Fruit fly (Drosophila melanogaster) whole organism, embryonic: ENCODE results near the gene fzy.

Experiments
- Adf1 ChIP-seq: fragments of 200-800 bp; sonication (Bioruptor generic); IDR thresholded peaks from 2 replicates; pipeline ENCODE4 v1.3.6; 2022; ENCODE audit warnings: missing biosample characterization, missing genetic modification characterization
- Asciz ChIP-seq: fragments of 200-800 bp; sonication (Bioruptor generic); optimal IDR thresholded peaks from 2 replicates; lab custom pipeline; 2017; ENCODE audit warnings: missing biosample characterization, mild to moderate bottlenecking, missing genetic modification characterization, missing genetic modification reagents
- Awh ChIP-seq: fragments of 200-800 bp; sonication (Bioruptor generic); IDR thresholded peaks from 2 replicates; pipeline ENCODE4, ENCODE4 v1.3.6; 2022; ENCODE audit warnings: missing biosample characterization, missing genetic modification characterization
- CG10147 ChIP-seq: fragments of 200-800 bp; sonication (Bioruptor generic); optimal IDR thresholded peaks from 2 replicates; lab custom pipeline; 2019; ENCODE audit warnings: missing biosample characterization, mild to moderate bottlenecking, missing genetic modification characterization, moderate library complexity
- CG11456 ChIP-seq: fragments of 200-800 bp; sonication (Bioruptor generic); IDR thresholded peaks from 3 replicates; pipeline ENCODE4 v1.3.6; 2022; ENCODE audit warnings: missing biosample characterization, missing genetic modification characterization
- CG12104 ChIP-seq: fragments of 200-800 bp; sonication (Bioruptor generic); optimal IDR thresholded peaks from 3 replicates; lab custom pipeline; 2016; ENCODE audit warnings: missing biosample characterization, missing genetic modification characterization
- CG12155 ChIP-seq: fragments of 200-800 bp; sonication (Bioruptor generic); optimal IDR thresholded peaks from 3 replicates; lab custom pipeline; 2016; ENCODE audit warnings: missing biosample characterization, missing genetic modification characterization
- CG14667 ChIP-seq: fragments of 200-800 bp; sonication (Bioruptor generic); IDR thresholded peaks from 2 replicates; pipeline ENCODE4 v1.3.6; 2022; ENCODE audit warnings: missing biosample characterization, missing genetic modification characterization
- CG14710 ChIP-seq: fragments of 200-800 bp; sonication (Bioruptor generic); optimal IDR thresholded peaks from 3 replicates; lab custom pipeline; 2019; ENCODE audit warnings: missing biosample characterization, mild to moderate bottlenecking, missing genetic modification characterization, moderate library complexity
- CG16863 ChIP-seq: fragments of 200-800 bp; sonication (Bioruptor generic); optimal IDR thresholded peaks from 3 replicates; lab custom pipeline; 2016; ENCODE audit warnings: missing biosample characterization, missing genetic modification characterization
- CG17359 ChIP-seq: fragments of 200-800 bp; sonication (Bioruptor generic); optimal IDR thresholded peaks from 3 replicates; lab custom pipeline; 2018; ENCODE audit warnings: missing biosample characterization, mild to moderate bottlenecking, missing genetic modification characterization, moderate library complexity
- CG17802 ChIP-seq: fragments of 200-800 bp; sonication (Bioruptor generic); optimal IDR thresholded peaks from 2 replicates; lab custom pipeline; 2018; ENCODE audit warnings: missing biosample characterization, mild to moderate bottlenecking, missing genetic modification characterization, moderate library complexity
- CG2202 ChIP-seq: fragments of 200-800 bp; sonication (Bioruptor generic); optimal IDR thresholded peaks from 2 replicates; lab custom pipeline; 2018; ENCODE audit warnings: missing biosample characterization, mild to moderate bottlenecking, missing genetic modification characterization
- CG2678 ChIP-seq: fragments of 200-800 bp; sonication (Bioruptor generic); optimal IDR thresholded peaks from 3 replicates; lab custom pipeline; 2019; ENCODE audit warnings: missing biosample characterization, mild to moderate bottlenecking, missing genetic modification characterization, moderate library complexity
- CG2875 ChIP-seq: fragments of 200-800 bp; sonication (Bioruptor generic); optimal IDR thresholded peaks from 2 replicates; lab custom pipeline; 2017; ENCODE audit warnings: missing biosample characterization, mild to moderate bottlenecking, missing genetic modification characterization, missing genetic modification reagents
- CG30403 ChIP-seq: fragments of 200-800 bp; sonication (Bioruptor generic); optimal IDR thresholded peaks from 3 replicates; lab custom pipeline; 2016; ENCODE audit warnings: missing biosample characterization, missing genetic modification characterization
- CG4424 ChIP-seq: fragments of 200-800 bp; sonication (Bioruptor generic); optimal IDR thresholded peaks from 3 replicates; lab custom pipeline; 2016; ENCODE audit warnings: missing biosample characterization, missing genetic modification characterization
- CG8924 ChIP-seq: fragments of 200-800 bp; optimal IDR thresholded peaks from 3 replicates; lab custom pipeline; 2019; ENCODE audit warnings: missing biosample characterization, mild to moderate bottlenecking, missing genetic modification characterization, moderate library complexity
- CG9817 ChIP-seq: fragments of 200-800 bp; sonication (Bioruptor generic); optimal IDR thresholded peaks from 2 replicates; lab custom pipeline; 2018; ENCODE audit warnings: missing biosample characterization, mild to moderate bottlenecking, missing genetic modification characterization, moderate library complexity
- CG9932 ChIP-seq: fragments of 200-800 bp; sonication (Bioruptor generic); IDR thresholded peaks from 2 replicates; pipeline ENCODE4 v1.3.6; 2022; ENCODE audit warnings: missing biosample characterization, missing genetic modification characterization
- CoRest ChIP-seq: fragments of 200-800 bp; sonication (Bioruptor generic); optimal IDR thresholded peaks from 3 replicates; lab custom pipeline; 2018; ENCODE audit warnings: missing biosample characterization, mild to moderate bottlenecking, missing genetic modification characterization, moderate library complexity
- Dad ChIP-seq: fragments of 200-800 bp; sonication (Bioruptor generic); optimal IDR thresholded peaks from 3 replicates; lab custom pipeline; 2016; ENCODE audit warnings: missing biosample characterization, missing genetic modification characterization
- E2f2 ChIP-seq: fragments of 200-800 bp; sonication (Bioruptor generic); IDR thresholded peaks from 2 replicates; pipeline ENCODE4 v1.3.6; 2022; ENCODE audit warnings: missing biosample characterization, missing genetic modification characterization
- Fer1 ChIP-seq: fragments of 200-800 bp; sonication (Bioruptor generic); optimal IDR thresholded peaks from 2 replicates; lab custom pipeline; 2017; ENCODE audit warnings: missing biosample characterization, mild to moderate bottlenecking, missing genetic modification characterization
- HLH4C ChIP-seq: fragments of 200-800 bp; sonication (Bioruptor generic); IDR thresholded peaks from 3 replicates; pipeline ENCODE4 v1.3.6; 2022; ENCODE audit warnings: missing biosample characterization, missing genetic modification characterization; ENCODE audit not compliant: partially characterized antibody
- MBD-R2 ChIP-seq: fragments of 200-800 bp; sonication (Bioruptor generic); IDR thresholded peaks from 2 replicates; pipeline ENCODE4 v1.3.6; 2022; ENCODE audit warnings: missing biosample characterization, missing genetic modification characterization
- Max ChIP-seq: fragments of 200-800 bp; sonication (Bioruptor generic); optimal IDR thresholded peaks from 2 replicates; lab custom pipeline; 2016; ENCODE audit warnings: missing biosample characterization, mild to moderate bottlenecking, missing genetic modification characterization
- Med ChIP-seq: fragments of 200-800 bp; sonication (Bioruptor generic); peaks from one replicate; lab custom pipeline; 2016; ENCODE audit warnings: missing biosample characterization, missing genetic modification characterization, mild to moderate bottlenecking, inconsistent platforms, moderate library complexity
- Meics ChIP-seq: fragments of 200-800 bp; sonication (Bioruptor generic); optimal IDR thresholded peaks from 2 replicates; lab custom pipeline; 2017; ENCODE audit warnings: missing biosample characterization, mild to moderate bottlenecking, missing genetic modification characterization
- Myb ChIP-seq: fragments of 200-800 bp; sonication (Bioruptor generic); optimal IDR thresholded peaks from 2 replicates; lab custom pipeline; 2016; ENCODE audit warnings: missing biosample characterization, missing genetic modification characterization
- NFAT ChIP-seq: fragments of 200-800 bp; sonication (Bioruptor generic); IDR thresholded peaks from 2 replicates; pipeline ENCODE4 v1.3.6; 2022; ENCODE audit warnings: missing biosample characterization, missing genetic modification characterization
- Ptx1 ChIP-seq: fragments of 200-800 bp; sonication (Bioruptor generic); IDR thresholded peaks from 2 replicates; pipeline ENCODE4 v1.3.6; 2022; ENCODE audit warnings: missing biosample characterization, missing genetic modification characterization
- Sox100B ChIP-seq: fragments of 200-800 bp; sonication (Bioruptor generic); optimal IDR thresholded peaks from 3 replicates; lab custom pipeline; 2018; ENCODE audit warnings: missing biosample characterization, mild to moderate bottlenecking, missing genetic modification characterization
- Ssrp ChIP-seq: fragments of 200-800 bp; sonication (Bioruptor generic); optimal IDR thresholded peaks from 2 replicates; lab custom pipeline; 2018; ENCODE audit warnings: missing biosample characterization, mild to moderate bottlenecking, missing genetic modification characterization, moderate library complexity
- Stat92E ChIP-seq, 3 experiments: fragments of >200 bp in 2 of 3; fragments of 200-800 bp in 1 of 3; sonication (Bioruptor generic) in 1 of 3; optimal IDR thresholded peaks; 2 replicates each; lab custom pipeline; 2017 to 2019; ENCODE audit warnings: missing biosample characterization in 3 of 3, missing genetic modification characterization in 3 of 3, mild to moderate bottlenecking in 1 of 3, moderate library complexity in 1 of 3
- al ChIP-seq: fragments of 200-800 bp; sonication (Bioruptor generic); IDR thresholded peaks from 2 replicates; pipeline ENCODE4 v1.3.6; 2022; ENCODE audit warnings: missing biosample characterization, missing genetic modification characterization
- ci ChIP-seq: fragments of 200-800 bp; sonication (Bioruptor generic); IDR thresholded peaks from 3 replicates; pipeline ENCODE4 v1.3.6; 2022; ENCODE audit warnings: missing biosample characterization, missing genetic modification characterization
- crp ChIP-seq, 2 experiments: fragments of 200-800 bp; sonication (Bioruptor generic); optimal IDR thresholded peaks; 2 replicates in 1 of 2; 3 replicates in 1 of 2; lab custom pipeline; 2017; ENCODE audit warnings: missing biosample characterization in 2 of 2, missing genetic modification characterization in 2 of 2, mild to moderate bottlenecking in 1 of 2, moderate library complexity in 1 of 2
- da ChIP-seq: fragments of 200-800 bp; sonication (Bioruptor generic); optimal IDR thresholded peaks from 2 replicates; lab custom pipeline; 2016; ENCODE audit warnings: missing biosample characterization, missing genetic modification characterization
- fd96Cb ChIP-seq: fragments of 200-800 bp; sonication (Bioruptor generic); optimal IDR thresholded peaks from 2 replicates; lab custom pipeline; 2018; ENCODE audit warnings: missing biosample characterization, mild to moderate bottlenecking, missing genetic modification characterization, moderate library complexity
- gsb-n ChIP-seq: fragments of 200-800 bp; sonication (Bioruptor generic); optimal IDR thresholded peaks from 3 replicates; lab custom pipeline; 2018; ENCODE audit warnings: missing biosample characterization, mild to moderate bottlenecking, missing genetic modification characterization
- jigr1 ChIP-seq: fragments of 200-800 bp; sonication (Bioruptor generic); IDR thresholded peaks from 3 replicates; pipeline ENCODE4 v1.3.6; 2022; ENCODE audit warnings: missing biosample characterization, missing genetic modification characterization
- lbe ChIP-seq: fragments of 200-800 bp; sonication (Bioruptor generic); optimal IDR thresholded peaks from 2 replicates; lab custom pipeline; 2016; ENCODE audit warnings: missing biosample characterization, mild to moderate bottlenecking, missing genetic modification characterization
- lola ChIP-seq, 3 experiments: fragments of >200 bp in 2 of 3; fragments of 200-800 bp in 1 of 3; sonication (Bioruptor generic) in 1 of 3; optimal IDR thresholded peaks; 2 replicates each; lab custom pipeline; 2017 to 2019; ENCODE audit warnings: missing biosample characterization in 3 of 3, missing genetic modification characterization in 3 of 3, mild to moderate bottlenecking in 1 of 3, moderate library complexity in 1 of 3
- nom ChIP-seq: fragments of 200-800 bp; sonication (Bioruptor generic); optimal IDR thresholded peaks from 2 replicates; lab custom pipeline; 2017; ENCODE audit warnings: missing biosample characterization, missing genetic modification characterization, mild to moderate bottlenecking, moderate library complexity, missing genetic modification reagents
- sug ChIP-seq: fragments of 200-800 bp; optimal IDR thresholded peaks from 2 replicates; lab custom pipeline; 2019; ENCODE audit warnings: missing biosample characterization, mild to moderate bottlenecking, missing genetic modification characterization, moderate library complexity
- unc-4 ChIP-seq: fragments of 200-800 bp; sonication (Bioruptor generic); IDR thresholded peaks from 2 replicates; pipeline ENCODE4 v1.3.6; 2022; ENCODE audit warnings: missing biosample characterization, missing genetic modification characterization; ENCODE audit not compliant: partially characterized antibody
- vnd ChIP-seq: fragments of 200-800 bp; sonication (Bioruptor generic); IDR thresholded peaks from 3 replicates; pipeline ENCODE4 v1.3.6; 2022; ENCODE audit warnings: missing biosample characterization, missing genetic modification characterization; ENCODE audit not compliant: partially characterized antibody
- zfh2 ChIP-seq: fragments of 200-800 bp; sonication (Bioruptor generic); optimal IDR thresholded peaks from 2 replicates; lab custom pipeline; 2016; ENCODE audit warnings: missing biosample characterization, missing genetic modification characterization

Gene fzy

dm6 chr2L:16302773-16303279 lies 7.9 kb upstream of the fzy start, which contains the start of gene GMF (continued):
- TF ChIP-seq vnd (GFP tag; lab: Robert Waterston, UW) (no peak), E2f2 (GFP tag; lab: Robert Waterston, UW) (peak; percentile 38; the same call in 1 of the 2 replicates), CG12155 (peak; percentile 20), Stat92E (GFP tag; optimal IDR thresholded peaks at IDR 0.05; lab: Kevin White, UChicago) (no peak), CG12104 (no peak), NFAT (GFP tag; lab: Robert Waterston, UW) (no peak), zfh2 (GFP tag; lab: Kevin White, UChicago) (peak; percentile 23), CG9932 (GFP tag; lab: Robert Waterston, UW) (peak; percentile 45), Ssrp (tag; lab: Kevin White, UChicago) (peak; percentile 41), CG17802 (no peak), CG2678 (peak; percentile 69), CG11456 (GFP tag; lab: Robert Waterston, UW) (no peak), CG8924 (tag; lab: Kevin White, UChicago) (peak; percentile 62), Meics (peak; percentile 39), unc-4 (peak; percentile 21; the same call in 1 of the 2 replicates), CG30403 (GFP tag; lab: Kevin White, UChicago) (peak; percentile 49), Adf1 (peak; percentile 26; the same call in 1 of the 2 replicates), Asciz (GFP tag; lab: Kevin White, UChicago) (peak; percentile 26), Dad (no peak), CG14710 (tag; lab: Kevin White, UChicago) (peak; percentile 86), CG2875 (GFP tag; lab: Kevin White, UChicago) (no peak), MBD-R2 (GFP tag; lab: Robert Waterston, UW) (peak; percentile 65), lola (GFP tag; optimal IDR thresholded peaks at IDR 0.05; lab: Kevin White, UChicago) (peak in 1 of 3 experiments; percentile 62), da (GFP tag; lab: Kevin White, UChicago) (no peak), Awh (GFP tag; lab: Robert Waterston, UW) (no peak), CoRest (tag; lab: Kevin White, UChicago) (peak; percentile 72), ci (GFP tag; lab: Robert Waterston, UW) (no peak), CG2202 (tag; lab: Kevin White, UChicago) (no peak), CG9817 (tag; lab: Kevin White, UChicago) (peak; percentile 35), fd96Cb (peak; percentile 33), Ptx1 (GFP tag; lab: Robert Waterston, UW) (0 out of 2 replicates have a peak, but pooled peaks have one; percentile 25), jigr1 (GFP tag; lab: Robert Waterston, UW) (peak; percentile 67; the same call in 1 of the 3 replicates), CG14667 (GFP tag; lab: Robert Waterston, UW) (no peak), CG4424 (GFP tag; lab: Kevin White, UChicago) (peak; percentile 48), lbe (GFP tag; lab: Kevin White, UChicago) (peak; percentile 38), HLH4C (no peak), CG16863 (GFP tag; lab: Kevin White, UChicago) (peak; percentile 1), CG10147 (GFP tag; lab: Kevin White, UChicago) (peak; percentile 48), Myb (peak; percentile 61), CG17359 (tag; lab: Kevin White, UChicago) (peak; percentile 14), crp (GFP tag; optimal IDR thresholded peaks at IDR 0.05; lab: Kevin White, UChicago) (peak in 1 of 2 experiments; percentile 21), gsb-n (tag; lab: Kevin White, UChicago) (peak; percentile 48), Med (GFP tag; lab: Kevin White, UChicago) (peak; percentile 63), al (GFP tag; lab: Robert Waterston, UW) (no peak), Sox100B (peak; percentile 31), nom (GFP tag; lab: Kevin White, UChicago) (no peak), sug (tag; lab: Kevin White, UChicago) (peak; percentile 43), Fer1 (GFP tag; lab: Kevin White, UChicago) (peak; percentile 2), Max (GFP tag; lab: Kevin White, UChicago) (peak; percentile 46)
